Fruit fly (Drosophila melanogaster): Measurements from ENCODE around the gene CG9760.

- TF ChIP-seq fd96Ca (GFP tag; IDR thresholded peaks at IDR 0.05) (no peak), CG32121 (GFP tag; IDR thresholded peaks at IDR 0.05) (no peak), Pif1A (GFP tag; optimal IDR thresholded peaks at IDR 0.05) (no peak), rn (GFP tag; IDR thresholded peaks at IDR 0.05) (no peak)
Measured at dm6 chr3L:12122891-12123290, 40.6 kb downstream of the CG9760 start.
